Worm (Caenorhabditis elegans): ENCODE measurements around the gene cpg-19.

Gene cpg-19

DNA sequence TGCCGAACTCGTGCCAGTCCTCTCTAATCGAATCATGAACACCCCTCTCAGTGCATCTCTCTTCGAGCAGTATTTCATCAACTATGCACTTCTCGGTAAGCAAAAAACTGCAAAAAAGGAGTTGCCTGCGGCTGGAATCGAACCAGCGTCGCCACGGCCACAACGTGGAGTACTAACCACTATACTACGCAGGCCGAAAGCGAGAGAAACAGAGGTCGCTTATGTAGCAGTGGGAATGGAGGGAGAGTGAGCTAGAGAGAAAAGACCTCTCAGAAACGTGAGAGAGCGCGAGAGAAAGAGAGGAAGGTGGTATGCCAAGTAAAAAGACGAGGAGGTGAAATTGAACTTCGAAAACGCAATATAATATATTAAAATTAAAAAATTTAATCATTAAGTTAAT lies 13.1 kb downstream of the cpg-19 start (continued):
- TF ChIP-seq somi-1 (GFP tag; optimal IDR thresholded peaks at IDR 0.05), result peak; percentile 46
- TF ChIP-seq die-1 (tag; optimal IDR thresholded peaks at IDR 0.05), result peak; percentile 85
- TF ChIP-seq mcd-1 (GFP tag; IDR thresholded peaks at IDR 0.05), result peak; percentile 68
- TF ChIP-seq xnd-1 (tag; optimal IDR thresholded peaks at IDR 0.05), result no peak
- TF ChIP-seq Y79H2A.3 (GFP tag; conservative IDR thresholded peaks at IDR 0.05), result no peak
- TF ChIP-seq let-607 (tag; optimal IDR thresholded peaks at IDR 0.05), result peak; percentile 55 to 65
- peak; percentile 24 for TF ChIP-seq zim-3 (tag; optimal IDR thresholded peaks at IDR 0.05)
- TF ChIP-seq repo-1 (tag; optimal IDR thresholded peaks at IDR 0.05), result peak; percentile 60
- TF ChIP-seq let-526 (GFP tag; IDR thresholded peaks at IDR 0.05), result 0 out of 2 replicates have a peak, but pooled peaks have one; percentile 30
- TF ChIP-seq zfh-2 (GFP tag; conservative IDR thresholded peaks at IDR 0.05), result peak; percentile 74
- peak; percentile 71 for TF ChIP-seq F23B12.7 (tag; optimal IDR thresholded peaks at IDR 0.05; ENCODE audit: insufficient read depth)
- no peak for TF ChIP-seq dpff-1 (tag; optimal IDR thresholded peaks at IDR 0.05)
- no peak for TF ChIP-seq bed-2 (GFP tag; IDR thresholded peaks at IDR 0.05)
- peak; percentile 87 for TF ChIP-seq ZK185.1 (tag; optimal IDR thresholded peaks at IDR 0.05; ENCODE audit: poor library complexity, severe bottlenecking)
- peak; percentile 30 for TF ChIP-seq nhr-179 (tag; optimal IDR thresholded peaks at IDR 0.05)
- peak; percentile 84 for TF ChIP-seq rpc-1 (optimal IDR thresholded peaks at IDR 0.05)
- TF ChIP-seq rpc-1 (tag; optimal IDR thresholded peaks at IDR 0.05), result peak; percentile 88
- peak; percentile 86 for TF ChIP-seq lin-40 (tag; optimal IDR thresholded peaks at IDR 0.05)
- TF ChIP-seq nhr-90 (tag; optimal IDR thresholded peaks at IDR 0.05), result peak; percentile 80
- peak; percentile 70 for TF ChIP-seq ceh-27 (GFP tag; optimal IDR thresholded peaks at IDR 0.05)
- no peak for TF ChIP-seq hsf-1 (GFP tag; IDR thresholded peaks at IDR 0.05)
- TF ChIP-seq D2030.7 (GFP tag; IDR thresholded peaks at IDR 0.05), result peak; percentile 88
- TF ChIP-seq lsy-27 (tag; optimal IDR thresholded peaks at IDR 0.05; ENCODE audit: borderline replicate concordance, insufficient read depth), result peak; percentile 54
- peak; percentile 36; the same call in 1 of the 2 replicates for TF ChIP-seq B0019.2 (GFP tag; conservative IDR thresholded peaks at IDR 0.05)
- no peak for TF ChIP-seq nfya-1 (tag; optimal IDR thresholded peaks at IDR 0.05; ENCODE audit: borderline replicate concordance, insufficient read depth)
- TF ChIP-seq Y67H2A.10 (GFP tag; conservative IDR thresholded peaks at IDR 0.05), result no peak
- peak; percentile 78; the same call in 1 of the 2 replicates for TF ChIP-seq B0336.3 (GFP tag; IDR thresholded peaks at IDR 0.05)
- TF ChIP-seq egl-44 (GFP tag; IDR thresholded peaks at IDR 0.05), result 0 out of 2 replicates have a peak, but pooled peaks have one; percentile 41
- TF ChIP-seq F57A8.1 (GFP tag; optimal IDR thresholded peaks at IDR 0.05), result peak; percentile 38
- TF ChIP-seq chd-7 (tag; optimal IDR thresholded peaks at IDR 0.05), result peak; percentile 77
- TF ChIP-seq K11D2.4 (GFP tag; IDR thresholded peaks at IDR 0.05), result peak; percentile 37; the same call in 1 of the 2 replicates
- TF ChIP-seq sptf-2 (GFP tag; optimal IDR thresholded peaks at IDR 0.05), result peak; percentile 28
- TF ChIP-seq unc-62 (GFP tag; optimal IDR thresholded peaks at IDR 0.05), result no peak
- TF ChIP-seq F49E8.2 (tag; optimal IDR thresholded peaks at IDR 0.05; ENCODE audit: insufficient read depth), result no peak
- peak; percentile 75 for TF ChIP-seq hmg-20 (GFP tag; IDR thresholded peaks at IDR 0.05)
- peak; percentile 60 for TF ChIP-seq F52B5.7 (tag; optimal IDR thresholded peaks at IDR 0.05)
- TF ChIP-seq pha-4 (tag; optimal IDR thresholded peaks at IDR 0.05), result no peak
- TF ChIP-seq sdz-38 (tag; optimal IDR thresholded peaks at IDR 0.05), result no peak
- TF ChIP-seq lsl-1 (GFP tag; optimal IDR thresholded peaks at IDR 0.05), result no peak
- TF ChIP-seq unc-130 (GFP tag; optimal IDR thresholded peaks at IDR 0.05), result peak; percentile 30
- peak; percentile 51 for TF ChIP-seq atf-7 (tag; optimal IDR thresholded peaks at IDR 0.05)
- no peak for TF ChIP-seq F39B2.1 (GFP tag; IDR thresholded peaks at IDR 0.05)
- peak; percentile 90 for TF ChIP-seq dox-1 (GFP tag; IDR thresholded peaks at IDR 0.05)
- TF ChIP-seq tlf-1 (GFP tag; optimal IDR thresholded peaks at IDR 0.05), result peak; percentile 33
